Fruit fly (Drosophila melanogaster) whole organism, embryonic: ENCODE results near the gene Cand1.

Source experiments
- CG6254 ChIP-seq: fragments of 200-800 bp; sonication (Bioruptor generic); optimal IDR thresholded peaks from 3 replicates; lab custom pipeline; 2017; ENCODE audit warnings: mild to moderate bottlenecking, missing biosample characterization, missing genetic modification reagents, missing genetic modification characterization
- CG7928 ChIP-seq: fragments of 200-800 bp; sonication (Bioruptor generic); optimal IDR thresholded peaks from 2 replicates; lab custom pipeline; 2017; ENCODE audit warnings: missing biosample characterization, mild to moderate bottlenecking, missing genetic modification characterization
- NFAT ChIP-seq: fragments of 200-800 bp; sonication (Bioruptor generic); IDR thresholded peaks from 2 replicates; pipeline ENCODE4 v1.3.6; 2022; ENCODE audit warnings: missing biosample characterization, missing genetic modification characterization
- bab2 ChIP-seq: fragments of 200-800 bp; sonication (Bioruptor generic); optimal IDR thresholded peaks from 2 replicates; lab custom pipeline; 2016; ENCODE audit warnings: missing biosample characterization, missing genetic modification characterization
- crol ChIP-seq: fragments of 200-800 bp; sonication (Bioruptor generic); IDR thresholded peaks from 2 replicates; pipeline ENCODE4 v1.3.6; 2022; ENCODE audit warnings: missing biosample characterization, missing genetic modification characterization
- gem ChIP-seq: fragments of 200-800 bp; sonication (Bioruptor generic); optimal IDR thresholded peaks from 2 replicates; lab custom pipeline; 2019; ENCODE audit warnings: missing biosample characterization, mild to moderate bottlenecking, missing genetic modification characterization, moderate library complexity
- kay ChIP-seq: fragments of 200-800 bp; sonication (Bioruptor generic); optimal IDR thresholded peaks from 2 replicates; lab custom pipeline; 2016; ENCODE audit warnings: missing biosample characterization, missing genetic modification characterization
- schlank ChIP-seq: fragments of 200-800 bp; sonication (Bioruptor generic); optimal IDR thresholded peaks from 2 replicates; lab custom pipeline; 2018; ENCODE audit warnings: missing biosample characterization, mild to moderate bottlenecking, missing genetic modification characterization

DNA sequence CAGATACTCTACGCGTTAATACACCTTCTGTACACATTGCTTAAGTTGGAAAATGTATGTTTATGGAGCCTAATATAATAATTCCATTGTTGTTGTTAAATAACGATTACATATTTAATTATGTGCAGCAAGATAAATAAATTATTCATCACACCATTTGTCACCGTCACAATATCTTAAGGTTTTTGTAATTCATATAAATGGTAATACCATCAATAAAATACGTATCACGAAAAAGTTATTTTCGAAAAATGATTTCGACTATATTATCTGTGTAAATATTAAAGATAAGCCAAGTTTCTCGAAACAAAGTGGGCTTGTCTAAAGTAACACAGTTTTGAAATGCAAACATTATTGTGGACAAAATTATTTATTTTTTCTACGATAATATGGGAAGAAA lies 40.3 kb downstream of the Cand1 start, which contains the start of gene CG4995:
- TF ChIP-seq gem (tag; lab: Kevin White, UChicago): no peak
- TF ChIP-seq kay: no peak
- TF ChIP-seq bab2 (GFP tag; lab: Kevin White, UChicago): no peak
- no peak for TF ChIP-seq crol (GFP tag; lab: Robert Waterston, UW)
- no peak for TF ChIP-seq schlank
- no peak for TF ChIP-seq NFAT
- no peak for TF ChIP-seq CG7928
- TF ChIP-seq CG6254 (GFP tag; lab: Kevin White, UChicago): no peak
